Fruit fly (Drosophila melanogaster): ENCODE measurements around the gene CG32081.
A peak's percentile ranks its signal among the peaks of the same experiment; 100 is the strongest.

CG32081 gene

dm6 chr3L:11002923-11003322, 24.5 kb upstream of the CG32081 start (continued):
- TF ChIP-seq pnt (GFP tag; optimal IDR thresholded peaks at IDR 0.05) (no peak), hth (optimal IDR thresholded peaks at IDR 0.05) (no peak), CG5953 (GFP tag; IDR thresholded peaks at IDR 0.05) (no peak), dati (GFP tag; IDR thresholded peaks at IDR 0.05) (no peak), CG8765 (GFP tag; IDR thresholded peaks at IDR 0.05) (no peak), bcd (GFP tag; optimal IDR thresholded peaks at IDR 0.05) (peak; percentile 19), gcm (GFP tag; optimal IDR thresholded peaks at IDR 0.05) (no peak), h (optimal IDR thresholded peaks at IDR 0.05) (no peak), CG10366 (GFP tag; IDR thresholded peaks at IDR 0.05) (0 out of 2 replicates have a peak, but pooled peaks have one; percentile 18), ranshi (GFP tag; IDR thresholded peaks at IDR 0.05) (no peak), btn (GFP tag; optimal IDR thresholded peaks at IDR 0.05) (no peak), ttk (GFP tag; IDR thresholded peaks at IDR 0.05) (no peak), nau (GFP tag; optimal IDR thresholded peaks at IDR 0.05) (peak; percentile 5), CG10209 (GFP tag; optimal IDR thresholded peaks at IDR 0.05) (peak; percentile 1), gem (tag; optimal IDR thresholded peaks at IDR 0.05) (peak; percentile 19), twi (tag; optimal IDR thresholded peaks at IDR 0.05) (no peak), rib (GFP tag; IDR thresholded peaks at IDR 0.05) (no peak), Awh (GFP tag; IDR thresholded peaks at IDR 0.05) (0 out of 2 replicates have a peak, but pooled peaks have one; percentile 28), CG17912 (GFP tag; optimal IDR thresholded peaks at IDR 0.05) (peak; percentile 8), chinmo (GFP tag; IDR thresholded peaks at IDR 0.05; ENCODE audit: partially characterized antibody) (no peak), CG13296 (GFP tag; optimal IDR thresholded peaks at IDR 0.05) (no peak), Blimp-1 (GFP tag; optimal IDR thresholded peaks at IDR 0.05) (peak; percentile 14), CG13775 (GFP tag; optimal IDR thresholded peaks at IDR 0.05) (no peak), CG7987 (GFP tag; optimal IDR thresholded peaks at IDR 0.05) (peak; percentile 25), shn (GFP tag; optimal IDR thresholded peaks at IDR 0.05) (no peak), Mrtf (GFP tag; IDR thresholded peaks at IDR 0.05) (no peak), psq (GFP tag; optimal IDR thresholded peaks at IDR 0.05) (no peak), Optix (GFP tag; IDR thresholded peaks at IDR 0.05) (no peak), CG7963 (GFP tag; IDR thresholded peaks at IDR 0.05; ENCODE audit: partially characterized antibody) (no peak), Asciz (GFP tag; optimal IDR thresholded peaks at IDR 0.05) (no peak), CG11398 (GFP tag; optimal IDR thresholded peaks at IDR 0.05) (peak; percentile 22), E2f2 (GFP tag; IDR thresholded peaks at IDR 0.05) (no peak), Med (GFP tag) (peak; percentile 46), chm (GFP tag; IDR thresholded peaks at IDR 0.05) (peak; percentile 52; the same call in 1 of the 2 replicates), tll (GFP tag; optimal IDR thresholded peaks at IDR 0.05) (no peak), cg (GFP tag; optimal IDR thresholded peaks at IDR 0.05) (no peak), CG12769 (tag; optimal IDR thresholded peaks at IDR 0.05) (no peak), CG6254 (GFP tag; optimal IDR thresholded peaks at IDR 0.05) (no peak), ATbp (GFP tag; optimal IDR thresholded peaks at IDR 0.05) (peak; percentile 68), BtbVII (GFP tag; optimal IDR thresholded peaks at IDR 0.05) (no peak), MBD-R2 (GFP tag; IDR thresholded peaks at IDR 0.05) (no peak), HLH3B (GFP tag; IDR thresholded peaks at IDR 0.05) (peak; percentile 12; the same call in 1 of the 2 replicates), mirr (GFP tag; optimal IDR thresholded peaks at IDR 0.05) (no peak), oc (tag; optimal IDR thresholded peaks at IDR 0.05) (peak; percentile 74), CG3163 (GFP tag; optimal IDR thresholded peaks at IDR 0.05) (no peak), CG17802 (tag; optimal IDR thresholded peaks at IDR 0.05) (no peak), CG15011 (GFP tag; optimal IDR thresholded peaks at IDR 0.05) (no peak), D (optimal IDR thresholded peaks at IDR 0.05) (no peak), D (GFP tag; optimal IDR thresholded peaks at IDR 0.05) (peak; percentile 5), CG7745 (tag; optimal IDR thresholded peaks at IDR 0.05) (no peak), CHES-1-like (GFP tag; optimal IDR thresholded peaks at IDR 0.05) (no peak), seq (GFP tag; IDR thresholded peaks at IDR 0.05) (no peak)

Measured in whole organism, embryonic.